Fruit fly (Drosophila melanogaster): ENCODE data around the gene CG32086.

Gene CG32086

DNA sequence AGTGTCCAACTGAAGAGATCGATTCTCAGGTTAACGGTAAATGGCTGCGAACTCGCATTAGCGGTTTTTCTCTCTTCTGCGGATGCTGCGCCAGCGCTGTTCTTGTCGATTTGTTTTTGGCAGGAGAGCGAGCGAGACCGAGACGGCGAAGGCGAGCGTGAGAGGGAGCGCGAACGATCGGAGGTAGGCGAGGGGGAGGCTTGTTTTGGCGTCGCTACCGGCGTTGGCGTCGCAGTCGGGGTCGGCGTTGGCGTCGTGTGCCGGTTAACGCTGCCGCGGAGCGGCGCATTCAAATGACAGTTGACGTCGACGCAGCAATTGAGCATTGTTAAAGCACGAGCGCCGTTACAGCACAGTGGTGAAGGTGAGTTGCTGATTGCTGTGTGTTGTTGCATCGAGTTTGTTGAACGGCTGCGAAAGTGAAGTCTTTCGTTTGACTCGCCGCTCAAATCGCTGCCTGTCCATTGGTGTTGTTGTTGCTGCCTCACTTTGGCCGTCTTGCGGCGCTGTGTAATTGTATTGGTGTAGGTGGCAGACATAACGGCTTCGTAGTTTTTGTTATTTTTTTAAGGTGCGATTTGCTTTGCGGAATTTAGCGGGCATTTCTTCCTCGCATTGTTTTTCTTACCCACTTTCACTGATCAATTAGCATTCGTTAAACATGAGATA, 3.1 kb upstream of the CG32086 start:
- TF ChIP-seq croc (GFP tag; conservative IDR thresholded peaks at IDR 0.05) (no peak), jing (GFP tag; optimal IDR thresholded peaks at IDR 0.05) (no peak), Hr39 (optimal IDR thresholded peaks at IDR 0.05) (no peak), Rfx (GFP tag; IDR thresholded peaks at IDR 0.05) (no peak), NfI (GFP tag; optimal IDR thresholded peaks at IDR 0.05) (no peak), inv (GFP tag; IDR thresholded peaks at IDR 0.05; ENCODE audit: partially characterized antibody) (0 out of 2 replicates have a peak, but pooled peaks have one; percentile 21), Pdp1 (GFP tag; optimal IDR thresholded peaks at IDR 0.05) (peak in 1 of 2 experiments; percentile 69), CHES-1-like (GFP tag; optimal IDR thresholded peaks at IDR 0.05) (peak; percentile 25), HLHmδ (GFP tag; optimal IDR thresholded peaks at IDR 0.05) (peak; percentile 26), CG8765 (GFP tag; IDR thresholded peaks at IDR 0.05) (peak; percentile 34; the same call in 1 of the 2 replicates), NK7.1 (GFP tag; optimal IDR thresholded peaks at IDR 0.05) (no peak), dimm (GFP tag; IDR thresholded peaks at IDR 0.05) (0 out of 2 replicates have a peak, but pooled peaks have one; percentile 16), CG9215 (GFP tag; IDR thresholded peaks at IDR 0.05) (0 out of 2 replicates have a peak, but pooled peaks have one; percentile 4), stwl (tag; optimal IDR thresholded peaks at IDR 0.05) (peak; percentile 25), chif (GFP tag; optimal IDR thresholded peaks at IDR 0.05) (peak in 1 of 2 experiments; percentile 2), CG10431 (GFP tag; optimal IDR thresholded peaks at IDR 0.05) (no peak), CG18599 (GFP tag; optimal IDR thresholded peaks at IDR 0.05) (no peak), sna (GFP tag; IDR thresholded peaks at IDR 0.05; ENCODE audit: partially characterized antibody) (0 out of 2 replicates have a peak, but pooled peaks have one; percentile 39), Gug (GFP tag; IDR thresholded peaks at IDR 0.05) (no peak), CG10959 (GFP tag; IDR thresholded peaks at IDR 0.05) (no peak), odd (GFP tag; optimal IDR thresholded peaks at IDR 0.05) (peak; percentile 15), Fer1 (GFP tag; optimal IDR thresholded peaks at IDR 0.05) (no peak), BEAF-32 (GFP tag; optimal IDR thresholded peaks at IDR 0.05) (no peak), chinmo (GFP tag; IDR thresholded peaks at IDR 0.05; ENCODE audit: partially characterized antibody) (peak; percentile 92), HmgD (GFP tag; optimal IDR thresholded peaks at IDR 0.05) (no peak), CG32532 (GFP tag; IDR thresholded peaks at IDR 0.05) (peak; percentile 28; the same call in 1 of the 2 replicates), CG4360 (GFP tag; IDR thresholded peaks at IDR 0.05) (peak; percentile 88), corto (GFP tag; optimal IDR thresholded peaks at IDR 0.05) (no peak), CG3847 (GFP tag; IDR thresholded peaks at IDR 0.05) (0 out of 2 replicates have a peak, but pooled peaks have one; percentile 9), Opbp (GFP tag; IDR thresholded peaks at IDR 0.05; ENCODE audit: partially characterized antibody) (no peak), CG12769 (tag; optimal IDR thresholded peaks at IDR 0.05) (peak; percentile 12), Optix (GFP tag; IDR thresholded peaks at IDR 0.05) (no peak), E2f2 (GFP tag; IDR thresholded peaks at IDR 0.05) (no peak), CG6791 (GFP tag; IDR thresholded peaks at IDR 0.05; ENCODE audit: partially characterized antibody) (peak; percentile 63; the same call in 1 of the 3 replicates), Eip74EF (GFP tag; optimal IDR thresholded peaks at IDR 0.05) (peak in 1 of 2 experiments; percentile 45), toy (GFP tag; IDR thresholded peaks at IDR 0.05) (no peak), z (GFP tag; IDR thresholded peaks at IDR 0.05) (peak; percentile 42; the same call in 1 of the 3 replicates), Sox100B (GFP tag; optimal IDR thresholded peaks at IDR 0.05) (no peak), CG11456 (GFP tag; IDR thresholded peaks at IDR 0.05) (0 out of 3 replicates have a peak, but pooled peaks have one; percentile 56), Trl (optimal IDR thresholded peaks at IDR 0.05) (peak; percentile 39 to 55), Trl (GFP tag; optimal IDR thresholded peaks at IDR 0.05) (no peak), Abd-B (GFP tag; optimal IDR thresholded peaks at IDR 0.05) (no peak), NC2β (GFP tag; optimal IDR thresholded peaks at IDR 0.05) (no peak), Bdp1 (GFP tag; optimal IDR thresholded peaks at IDR 0.05) (no peak), CG6654 (GFP tag; optimal IDR thresholded peaks at IDR 0.05) (no peak), Deaf1 (tag; optimal IDR thresholded peaks at IDR 0.05) (peak; percentile 44), CG6813 (GFP tag; optimal IDR thresholded peaks at IDR 0.05) (peak; percentile 20), Bgb (GFP tag; IDR thresholded peaks at IDR 0.05; ENCODE audit: partially characterized antibody) (peak; percentile 37; the same call in 1 of the 2 replicates)
